Fruit fly (Drosophila melanogaster): ENCODE data around the gene CG6607.

dm6 chr3R:24530328-24530727, 2.5 kb downstream of the CG6607 start, which contains the start of the genes CG13623 and ana1:
- no peak for TF ChIP-seq kay (GFP tag; ENCODE audit: borderline replicate concordance)
- no peak for TF ChIP-seq Clk (GFP tag; optimal IDR thresholded peaks at IDR 0.05)
